Fruit fly (Drosophila melanogaster): ENCODE results near the gene CG6972.
A peak's percentile ranks its signal among the peaks of the same experiment; 100 is the strongest.

CG6972 gene

DNA sequence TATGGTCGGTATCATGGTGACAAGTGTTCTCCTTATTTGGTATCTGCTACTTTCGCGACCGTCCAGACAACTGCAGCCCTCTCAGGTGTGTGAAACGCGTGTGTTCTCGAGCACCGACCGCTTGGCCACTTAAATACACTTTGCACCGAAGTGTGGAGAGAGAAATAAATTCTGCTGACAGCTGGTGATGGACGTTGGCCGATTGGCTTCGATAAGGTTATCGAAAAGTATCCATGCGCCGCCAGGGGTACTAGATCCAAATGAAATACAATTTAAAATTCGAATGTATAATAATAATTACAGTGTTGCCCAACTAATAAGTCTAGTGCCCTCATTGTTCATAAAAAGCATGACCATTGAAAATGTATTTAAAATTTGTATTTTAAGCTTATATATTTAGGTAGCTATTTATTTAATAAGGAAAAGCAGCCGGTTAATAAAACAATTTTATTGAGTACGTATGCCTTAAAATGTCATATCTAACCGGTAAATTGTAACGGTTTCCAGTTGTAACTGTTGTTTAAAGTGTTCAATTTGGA lies 15.4 kb upstream of the CG6972 start, which contains the start of the genes Gclm and CG17625 (continued):
- TF ChIP-seq topi (GFP tag; optimal IDR thresholded peaks at IDR 0.05) (peak; percentile 45), Hr38 (GFP tag; optimal IDR thresholded peaks at IDR 0.05) (no peak), CG11762 (GFP tag; optimal IDR thresholded peaks at IDR 0.05; ENCODE audit: insufficient read depth) (no peak), dsx (GFP tag; optimal IDR thresholded peaks at IDR 0.05; ENCODE audit: poor library complexity, severe bottlenecking) (peak; percentile 57), spab (GFP tag; optimal IDR thresholded peaks at IDR 0.05) (no peak), CG6276 (GFP tag; optimal IDR thresholded peaks at IDR 0.05) (no peak), CG6163 (GFP tag; IDR thresholded peaks at IDR 0.05) (peak; percentile 47; the same call in 2 of the 3 replicates), Ets21C (GFP tag; optimal IDR thresholded peaks at IDR 0.05) (no peak), CG32006 (GFP tag; optimal IDR thresholded peaks at IDR 0.05) (no peak), CG10631 (GFP tag; optimal IDR thresholded peaks at IDR 0.05) (peak; percentile 50), CG7368 (GFP tag; optimal IDR thresholded peaks at IDR 0.05) (no peak), cyc (GFP tag; optimal IDR thresholded peaks at IDR 0.05) (peak; percentile 36), Gug (GFP tag; IDR thresholded peaks at IDR 0.05) (no peak)

- TF ChIP-seq CG31627 (GFP tag; optimal IDR thresholded peaks at IDR 0.05) (peak; percentile 8), CG15336 (GFP tag; IDR thresholded peaks at IDR 0.05) (peak; percentile 24; the same call in 1 of the 2 replicates), Sox14 (GFP tag; optimal IDR thresholded peaks at IDR 0.05) (peak; percentile 56), Sox102F (GFP tag; optimal IDR thresholded peaks at IDR 0.05) (no peak), CG6792 (GFP tag; optimal IDR thresholded peaks at IDR 0.05) (peak; percentile 53), CG8632 (GFP tag; optimal IDR thresholded peaks at IDR 0.05) (peak; percentile 54), CG6808 (GFP tag; optimal IDR thresholded peaks at IDR 0.05) (no peak), dsx (GFP tag; optimal IDR thresholded peaks at IDR 0.05; ENCODE audit: poor library complexity, severe bottlenecking) (peak; percentile 81), CG3032 (tag; optimal IDR thresholded peaks at IDR 0.05) (peak; percentile 81), Hr38 (GFP tag; optimal IDR thresholded peaks at IDR 0.05) (no peak), CG8319 (GFP tag; optimal IDR thresholded peaks at IDR 0.05) (no peak), esn (GFP tag; optimal IDR thresholded peaks at IDR 0.05) (peak; percentile 65), lz (GFP tag; optimal IDR thresholded peaks at IDR 0.05) (peak; percentile 52), CG6854 (GFP tag; optimal IDR thresholded peaks at IDR 0.05) (no peak), CG6163 (GFP tag; IDR thresholded peaks at IDR 0.05) (peak; percentile 22; the same call in 1 of the 3 replicates), Hr4 (GFP tag; optimal IDR thresholded peaks at IDR 0.05) (no peak), fkh (GFP tag; optimal IDR thresholded peaks at IDR 0.05) (no peak), Gug (GFP tag; IDR thresholded peaks at IDR 0.05) (peak; percentile 40; the same call in 1 of the 2 replicates), CG34406 (GFP tag; optimal IDR thresholded peaks at IDR 0.05) (peak; percentile 72), pdm3 (GFP tag; optimal IDR thresholded peaks at IDR 0.05) (no peak), CG8119 (GFP tag; IDR thresholded peaks at IDR 0.05) (peak; percentile 63; the same call in 2 of the 3 replicates)
These were observed 11.5 kb upstream of the CG6972 start, which contains the start of the genes wfs1 and Nup133 for dm6 chr3R:22690311-22690710. Gene wfs1, minus strand, starts transcription at chr3R:22690380. Gene Nup133, plus strand, starts transcription at chr3R:22690607.

DNA sequence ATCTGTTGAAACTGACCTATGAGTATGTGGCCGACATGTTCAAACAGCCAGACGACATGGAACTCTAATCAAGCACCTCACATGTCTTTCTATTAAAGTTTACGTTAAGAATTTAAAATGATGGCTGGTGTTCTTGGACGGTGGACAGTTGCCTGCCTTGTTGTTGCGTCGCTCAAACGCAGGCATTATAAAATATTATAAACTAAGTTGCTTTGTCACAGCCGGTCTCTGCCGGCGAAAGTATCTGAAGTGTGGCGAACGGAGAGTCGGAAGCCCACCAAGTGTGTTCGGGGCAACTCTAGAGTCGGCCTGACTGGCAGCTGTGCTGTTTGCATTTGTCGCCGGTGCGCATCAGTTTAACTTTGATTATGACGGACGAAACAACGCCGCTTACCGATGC lies 7.1 kb upstream of the CG6972 start, which contains the start of gene cd:
TSS of gene cd (plus strand) at position 301 of the 400 bp plus-strand sequence.
- TF ChIP-seq Met (GFP tag; optimal IDR thresholded peaks at IDR 0.05) (no peak), CG8119 (GFP tag; IDR thresholded peaks at IDR 0.05) (no peak), CG6808 (GFP tag; optimal IDR thresholded peaks at IDR 0.05) (no peak), spab (GFP tag; optimal IDR thresholded peaks at IDR 0.05) (no peak), CG3919 (GFP tag; optimal IDR thresholded peaks at IDR 0.05) (no peak), CG34406 (GFP tag; optimal IDR thresholded peaks at IDR 0.05) (no peak), vri (GFP tag; optimal IDR thresholded peaks at IDR 0.05) (no peak), Ets96B (tag; optimal IDR thresholded peaks at IDR 0.05) (no peak), Hr39 (GFP tag; optimal IDR thresholded peaks at IDR 0.05) (no peak), fkh (GFP tag; optimal IDR thresholded peaks at IDR 0.05) (no peak), Hr38 (GFP tag; optimal IDR thresholded peaks at IDR 0.05) (no peak), CG31627 (GFP tag; optimal IDR thresholded peaks at IDR 0.05) (no peak), CG11294 (GFP tag; IDR thresholded peaks at IDR 0.05) (no peak), dac (GFP tag; optimal IDR thresholded peaks at IDR 0.05) (no peak), CG11762 (GFP tag; optimal IDR thresholded peaks at IDR 0.05; ENCODE audit: insufficient read depth) (no peak), esn (GFP tag; optimal IDR thresholded peaks at IDR 0.05) (no peak), acj6 (GFP tag; optimal IDR thresholded peaks at IDR 0.05) (no peak), fd59A (GFP tag; optimal IDR thresholded peaks at IDR 0.05) (no peak), CG11902 (GFP tag; optimal IDR thresholded peaks at IDR 0.05) (no peak), Eip75B (GFP tag; optimal IDR thresholded peaks at IDR 0.05) (no peak)

All from whole organism, prepupa.